Fruit fly (Drosophila melanogaster): ENCODE results near the gene mRpS21.

The mRpS21 gene

dm6 chr3R:13338030-13338429 lies 43.6 kb downstream of the mRpS21 start, which contains the start of gene PK2-R1:
Gene PK2-R1, plus strand, starts transcription at chr3R:13338330.
- no peak for TF ChIP-seq fkh (GFP tag; optimal IDR thresholded peaks at IDR 0.05)
- TF ChIP-seq spab (GFP tag; optimal IDR thresholded peaks at IDR 0.05) = no peak
- no peak for TF ChIP-seq CG1621 (tag; optimal IDR thresholded peaks at IDR 0.05)
- no peak for TF ChIP-seq CG4318 (GFP tag; optimal IDR thresholded peaks at IDR 0.05)
- TF ChIP-seq esn (GFP tag; optimal IDR thresholded peaks at IDR 0.05) = no peak
- no peak for TF ChIP-seq Eip93F (GFP tag; optimal IDR thresholded peaks at IDR 0.05)
- TF ChIP-seq lz (GFP tag; optimal IDR thresholded peaks at IDR 0.05) = no peak
- no peak for TF ChIP-seq CG16779 (tag; optimal IDR thresholded peaks at IDR 0.05)
- no peak for TF ChIP-seq CG6808 (GFP tag; optimal IDR thresholded peaks at IDR 0.05)
- no peak for TF ChIP-seq ss (GFP tag; optimal IDR thresholded peaks at IDR 0.05)

- TF ChIP-seq CG11294 (GFP tag; IDR thresholded peaks at IDR 0.05) (no peak), CG6854 (GFP tag; optimal IDR thresholded peaks at IDR 0.05) (no peak), fd85E (GFP tag; optimal IDR thresholded peaks at IDR 0.05) (no peak), Ets21C (GFP tag; optimal IDR thresholded peaks at IDR 0.05) (no peak), CG4318 (GFP tag; optimal IDR thresholded peaks at IDR 0.05) (no peak), CG31627 (GFP tag; optimal IDR thresholded peaks at IDR 0.05) (no peak), CG32006 (GFP tag; optimal IDR thresholded peaks at IDR 0.05) (no peak), topi (GFP tag; optimal IDR thresholded peaks at IDR 0.05) (no peak), lz (GFP tag; optimal IDR thresholded peaks at IDR 0.05) (no peak), CG16779 (tag; optimal IDR thresholded peaks at IDR 0.05) (no peak), esn (GFP tag; optimal IDR thresholded peaks at IDR 0.05) (no peak), eg (GFP tag; IDR thresholded peaks at IDR 0.05) (no peak), CG6276 (GFP tag; optimal IDR thresholded peaks at IDR 0.05) (no peak), CG7368 (GFP tag; optimal IDR thresholded peaks at IDR 0.05) (no peak), CG15336 (GFP tag; IDR thresholded peaks at IDR 0.05) (no peak)
Measured at dm6 chr3R:13334007-13334406, 47.6 kb downstream of the mRpS21 start, which contains the start of gene PK2-R2. Gene PK2-R2, minus strand, starts transcription at chr3R:13334166.

- TF ChIP-seq Hr39 (GFP tag; optimal IDR thresholded peaks at IDR 0.05) (no peak), CG8119 (GFP tag; IDR thresholded peaks at IDR 0.05) (no peak), CG10631 (GFP tag; optimal IDR thresholded peaks at IDR 0.05) (no peak), spab (GFP tag; optimal IDR thresholded peaks at IDR 0.05) (no peak), CG6854 (GFP tag; optimal IDR thresholded peaks at IDR 0.05) (no peak), CG10669 (GFP tag; optimal IDR thresholded peaks at IDR 0.05) (no peak), CG9139 (GFP tag; optimal IDR thresholded peaks at IDR 0.05) (no peak), CG3032 (tag; optimal IDR thresholded peaks at IDR 0.05) (no peak), Met (GFP tag; optimal IDR thresholded peaks at IDR 0.05) (no peak), topi (GFP tag; optimal IDR thresholded peaks at IDR 0.05) (no peak), CG34406 (GFP tag; optimal IDR thresholded peaks at IDR 0.05) (no peak), Gug (GFP tag; IDR thresholded peaks at IDR 0.05) (no peak)
Measured at dm6 chr3R:13333031-13333430, 48.6 kb downstream of the mRpS21 start.
